Worm (Caenorhabditis elegans) whole organism, late embryonic: Measurements from ENCODE around the gene ZK1320.3.

Experiments
- K02D7.2 ChIP-seq: sonication (generic microtip); optimal IDR thresholded peaks from 2 replicates; lab custom pipeline; 2017; ENCODE audit warnings: mild to moderate bottlenecking, missing genetic modification characterization, missing compliant biosample characterization
- K09A11.1 ChIP-seq: sonication (generic microtip); optimal IDR thresholded peaks from 2 replicates; lab custom pipeline; 2017; ENCODE audit warnings: antibody characterized with exemption, mild to moderate bottlenecking, missing genetic modification characterization, missing compliant biosample characterization; ENCODE audit not compliant: insufficient read depth
- T23F11.4 ChIP-seq: fragments of 200-800 bp; sonication (Bioruptor generic); optimal IDR thresholded peaks from 2 replicates; lab custom pipeline; 2018; ENCODE audit warnings: mild to moderate bottlenecking, missing genetic modification characterization, missing compliant biosample characterization
- Y22D7AL.16 ChIP-seq: sonication (generic microtip); optimal IDR thresholded peaks from 2 replicates; lab custom pipeline; 2016; ENCODE audit warnings: missing genetic modification characterization, missing compliant biosample characterization
- ahr-1 ChIP-seq: sonication (generic microtip); optimal IDR thresholded peaks from 2 replicates; lab custom pipeline; 2016; ENCODE audit warnings: missing genetic modification characterization, missing compliant biosample characterization
- ceh-19 ChIP-seq: fragments of 200-800 bp; sonication (Bioruptor generic); optimal IDR thresholded peaks from 2 replicates; lab custom pipeline; 2018; ENCODE audit warnings: mild to moderate bottlenecking, missing genetic modification characterization, missing compliant biosample characterization
- ceh-2 ChIP-seq: sonication (generic microtip); optimal IDR thresholded peaks from 2 replicates; lab custom pipeline; 2016; ENCODE audit warnings: missing genotype, missing genetic modification characterization, missing compliant biosample characterization
- ceh-30 ChIP-seq: fragments of 150-350 bp; optimal IDR thresholded peaks from 2 replicates; lab custom pipeline; 2014; ENCODE audit warnings: missing biosample characterization, missing genetic modification characterization
- ceh-31 ChIP-seq: sonication (generic microtip); optimal IDR thresholded peaks from 2 replicates; lab custom pipeline; 2016; ENCODE audit warnings: missing genetic modification characterization, missing compliant biosample characterization
- ceh-48 ChIP-seq: sonication (generic microtip); optimal IDR thresholded peaks from 2 replicates; lab custom pipeline; 2016; ENCODE audit warnings: missing genetic modification characterization, inconsistent platforms, missing compliant biosample characterization
- ceh-6 ChIP-seq: fragments of 200-800 bp; sonication (Bioruptor generic); optimal IDR thresholded peaks from 2 replicates; lab custom pipeline; 2018; ENCODE audit warnings: mild to moderate bottlenecking, missing genetic modification characterization, missing compliant biosample characterization
- ceh-9 ChIP-seq: sonication (generic microtip); optimal IDR thresholded peaks from 2 replicates; lab custom pipeline; 2016; ENCODE audit warnings: mild to moderate bottlenecking, missing genetic modification characterization, inconsistent platforms, missing compliant biosample characterization
- dve-1 ChIP-seq: sonication (generic microtip); optimal IDR thresholded peaks from 2 replicates; lab custom pipeline; 2017; ENCODE audit warnings: antibody characterized with exemption, mild to moderate bottlenecking, missing genetic modification characterization, missing compliant biosample characterization
- elt-2 ChIP-seq: sonication (generic microtip); optimal IDR thresholded peaks from 2 replicates; lab custom pipeline; 2016; ENCODE audit warnings: missing genetic modification reagents, missing genetic modification characterization, missing compliant biosample characterization
- elt-4 ChIP-seq: sonication (generic microtip); optimal IDR thresholded peaks from 2 replicates; lab custom pipeline; 2016; ENCODE audit warnings: missing genetic modification characterization, missing compliant biosample characterization
- ets-4 ChIP-seq: sonication (generic microtip); optimal IDR thresholded peaks from 2 replicates; lab custom pipeline; 2016; ENCODE audit warnings: missing genetic modification characterization, missing compliant biosample characterization
- eyg-1 ChIP-seq: sonication (generic microtip); optimal IDR thresholded peaks from 2 replicates; lab custom pipeline; 2016; ENCODE audit warnings: missing genotype, missing genetic modification characterization, missing compliant biosample characterization
- fax-1 ChIP-seq: sonication (generic microtip); optimal IDR thresholded peaks from 2 replicates; lab custom pipeline; 2016; ENCODE audit warnings: missing genotype, missing genetic modification characterization, missing compliant biosample characterization
- fkh-10 ChIP-seq: fragments of 150-350 bp; optimal IDR thresholded peaks from 2 replicates; lab custom pipeline; 2014; ENCODE audit warnings: missing biosample characterization, missing genetic modification reagents, missing genetic modification characterization
- fkh-6 ChIP-seq: sonication (generic microtip); optimal IDR thresholded peaks from 2 replicates; lab custom pipeline; 2016; ENCODE audit warnings: missing genetic modification characterization, missing compliant biosample characterization
- gmeb-2 ChIP-seq: sonication (generic microtip); optimal IDR thresholded peaks from 2 replicates; lab custom pipeline; 2016; ENCODE audit warnings: missing genetic modification characterization, inconsistent platforms, missing compliant biosample characterization
- hlh-15 ChIP-seq: sonication (generic microtip); optimal IDR thresholded peaks from 2 replicates; lab custom pipeline; 2016; ENCODE audit warnings: missing genetic modification characterization, missing compliant biosample characterization
- hlh-30 ChIP-seq: sonication (generic microtip); optimal IDR thresholded peaks from 2 replicates; lab custom pipeline; 2017; ENCODE audit warnings: antibody characterized with exemption, missing genetic modification characterization, missing compliant biosample characterization; ENCODE audit not compliant: insufficient read depth
- hlh-8 ChIP-seq: sonication (generic microtip); optimal IDR thresholded peaks from 2 replicates; lab custom pipeline; 2016; ENCODE audit warnings: missing genotype, missing genetic modification characterization, missing compliant biosample characterization
- lin-11 ChIP-seq: fragments of 200-800 bp; sonication (Bioruptor generic); optimal IDR thresholded peaks from 2 replicates; lab custom pipeline; 2018; ENCODE audit warnings: mild to moderate bottlenecking, missing genetic modification characterization, missing compliant biosample characterization
- nfya-1 ChIP-seq: sonication (generic microtip); optimal IDR thresholded peaks from 2 replicates; lab custom pipeline; 2017; ENCODE audit warnings: missing genetic modification characterization, mild to moderate bottlenecking, missing compliant biosample characterization, antibody characterized with exemption, moderate library complexity
- nhr-232 ChIP-seq: sonication (generic microtip); optimal IDR thresholded peaks from 2 replicates; lab custom pipeline; 2016; ENCODE audit warnings: missing genetic modification characterization, missing compliant biosample characterization
- npax-4 ChIP-seq: sonication (generic microtip); optimal IDR thresholded peaks from 2 replicates; lab custom pipeline; 2016; ENCODE audit warnings: missing genetic modification characterization, missing compliant biosample characterization
- odd-2 ChIP-seq: sonication (generic microtip); optimal IDR thresholded peaks from 2 replicates; lab custom pipeline; 2017; ENCODE audit warnings: antibody characterized with exemption, mild to moderate bottlenecking, missing genetic modification characterization, missing compliant biosample characterization
- pat-9 ChIP-seq: fragments of 200-800 bp; sonication (Bioruptor generic); optimal IDR thresholded peaks from 2 replicates; lab custom pipeline; 2018; ENCODE audit warnings: mild to moderate bottlenecking, missing genetic modification characterization, moderate library complexity, missing compliant biosample characterization
- pha-4 ChIP-seq: fragments of 150-350 bp; optimal IDR thresholded peaks from 2 replicates; lab custom pipeline; 2018; ENCODE audit warnings: missing biosample characterization, missing genetic modification reagents, missing genetic modification characterization
- pqm-1 ChIP-seq: sonication (generic microtip); optimal IDR thresholded peaks from 2 replicates; lab custom pipeline; 2016; ENCODE audit warnings: missing genetic modification characterization, missing compliant biosample characterization
- pros-1 ChIP-seq: fragments of 150-350 bp; optimal IDR thresholded peaks from 2 replicates; lab custom pipeline; 2014; ENCODE audit warnings: missing biosample characterization, missing genetic modification reagents, missing genetic modification characterization
- tbx-2 ChIP-seq: sonication (generic microtip); optimal IDR thresholded peaks from 2 replicates; lab custom pipeline; 2016; ENCODE audit warnings: missing genetic modification characterization, missing compliant biosample characterization
- tbx-7 ChIP-seq: sonication (generic microtip); optimal IDR thresholded peaks from 2 replicates; lab custom pipeline; 2016; ENCODE audit warnings: missing genotype, missing genetic modification characterization, missing compliant biosample characterization
- ttx-3 ChIP-seq: sonication (generic microtip); optimal IDR thresholded peaks from 2 replicates; lab custom pipeline; 2016; ENCODE audit warnings: missing genetic modification reagents, missing genetic modification characterization, missing compliant biosample characterization
- unc-3 ChIP-seq, 2 experiments: fragments of 200-800 bp in 1 of 2; sonication (Bioruptor generic) in 1 of 2; sonication (generic microtip) in 1 of 2; conservative IDR thresholded peaks in 1 of 2; optimal IDR thresholded peaks in 1 of 2; 2 replicates each; pipeline versions ENCODE4 v1.3.6 to Lab custom; 2016 to 2022; ENCODE audit warnings: missing compliant biosample characterization in 2 of 2, missing genetic modification characterization in 2 of 2, missing genetic modification reagents in 1 of 2
- unc-42 ChIP-seq: sonication (generic microtip); optimal IDR thresholded peaks from 2 replicates; lab custom pipeline; 2016; ENCODE audit warnings: missing genotype, missing genetic modification characterization, missing compliant biosample characterization
- unc-86 ChIP-seq: sonication (generic microtip); optimal IDR thresholded peaks from 2 replicates; lab custom pipeline; 2016; ENCODE audit warnings: missing genetic modification characterization, missing compliant biosample characterization
- zip-5 ChIP-seq: sonication (generic microtip); optimal IDR thresholded peaks from 2 replicates; lab custom pipeline; 2016; ENCODE audit warnings: missing genetic modification characterization, missing compliant biosample characterization
- ztf-16 ChIP-seq: sonication (generic microtip); optimal IDR thresholded peaks from 2 replicates; lab custom pipeline; 2017; ENCODE audit warnings: missing genetic modification characterization, missing compliant biosample characterization

Gene ZK1320.3

DNA sequence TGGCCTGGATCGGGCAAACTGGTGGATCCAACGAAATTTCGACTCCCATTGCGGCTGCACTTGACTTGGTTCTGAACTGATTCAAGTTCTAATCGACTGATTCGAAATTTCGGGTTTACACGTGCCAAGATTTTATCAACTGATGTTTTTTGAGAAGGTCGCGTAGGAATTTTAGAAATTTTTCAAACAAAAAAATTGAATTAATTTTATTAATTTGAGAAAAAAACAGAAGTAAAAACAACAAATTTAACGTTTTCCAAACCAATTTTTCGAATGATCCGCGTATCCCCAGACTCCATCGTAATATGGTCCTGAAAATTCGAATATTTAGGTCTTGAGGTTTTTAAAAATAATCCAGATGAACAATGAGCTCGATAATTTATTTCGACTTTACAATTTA lies 7.3 kb downstream of the ZK1320.3 start, which contains the start of gene ZK1307.3:
TSS of gene ZK1307.3 (minus strand) at position 101 of the 400 bp plus-strand sequence.
- no peak for TF ChIP-seq hlh-30
- no peak for TF ChIP-seq ztf-16
- TF ChIP-seq eyg-1 (tag; lab: Kevin White, UChicago) = no peak
- TF ChIP-seq K02D7.2 (tag; lab: Kevin White, UChicago) = no peak
- no peak for TF ChIP-seq dve-1
- no peak for TF ChIP-seq hlh-15
- no peak for TF ChIP-seq tbx-7
- TF ChIP-seq hlh-8 = no peak
- no peak for TF ChIP-seq unc-86 (tag; lab: Kevin White, UChicago)
- no peak for TF ChIP-seq ceh-30 (tag; lab: Kevin White, UChicago)
- no peak for TF ChIP-seq unc-42 (tag; lab: Kevin White, UChicago)
- no peak for TF ChIP-seq pat-9 (tag; lab: Kevin White, UChicago)

DNA sequence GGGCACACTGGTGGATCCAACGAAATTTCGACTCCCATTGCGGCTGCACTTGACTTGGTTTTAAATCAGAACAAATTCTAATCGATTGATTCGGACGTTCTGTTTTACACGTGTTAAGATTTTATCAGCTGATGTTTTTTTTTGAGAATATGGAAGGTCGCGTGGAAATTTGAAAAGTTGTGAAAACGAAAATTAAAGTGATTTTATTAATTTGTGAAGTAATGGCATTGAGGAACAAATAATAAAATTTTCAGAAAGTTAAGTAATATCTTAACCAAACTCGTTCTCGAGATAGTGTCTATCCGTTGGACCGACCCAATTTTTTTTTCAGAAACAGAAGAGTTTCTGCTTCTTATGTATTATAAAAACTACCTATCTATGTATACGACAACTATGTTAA lies 8.5 kb downstream of the ZK1320.3 start, which contains the start of gene ZK1307.4:
TSS of gene ZK1307.4 (minus strand) at position 101 of the 400 bp plus-strand sequence.
- TF ChIP-seq gmeb-2 (tag; lab: Kevin White, UChicago) = no peak
- no peak for TF ChIP-seq odd-2 (tag; lab: Kevin White, UChicago)
- TF ChIP-seq tbx-7 = no peak
- no peak for TF ChIP-seq ceh-6 (GFP tag; lab: Kevin White, UChicago)
- no peak for TF ChIP-seq unc-42 (tag; lab: Kevin White, UChicago)
- no peak for TF ChIP-seq npax-4 (tag; lab: Kevin White, UChicago)
- TF ChIP-seq elt-2 (tag; lab: Kevin White, UChicago) = no peak
- TF ChIP-seq, all 69 proteins: peak for 0

DNA sequence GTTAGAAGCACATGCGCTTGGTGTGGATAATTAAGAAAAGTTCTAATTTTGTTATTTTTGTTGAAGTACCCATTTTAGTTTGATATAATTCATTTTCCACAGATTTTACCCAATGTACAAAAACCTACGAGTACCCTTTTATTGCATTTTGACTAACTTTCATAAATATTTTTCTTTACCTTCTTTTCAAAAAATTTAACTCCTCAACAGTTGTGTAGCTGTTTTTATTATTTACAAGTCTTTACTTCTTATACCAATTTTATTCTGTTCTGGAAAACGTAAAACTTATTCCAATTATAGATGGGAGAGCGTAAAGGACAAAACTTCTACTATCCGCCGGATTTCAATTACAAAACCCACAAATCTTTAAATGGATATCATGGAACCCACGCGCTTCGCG lies 11.0 kb downstream of the ZK1320.3 start, which contains the start of gene ZK1307.9:
TSS of gene ZK1307.9 (plus strand) at position 301 of the 400 bp plus-strand sequence.
- TF ChIP-seq nfya-1 (tag; lab: Kevin White, UChicago) (no peak), odd-2 (tag; lab: Kevin White, UChicago) (no peak), unc-86 (tag; lab: Kevin White, UChicago) (no peak), T23F11.4 (GFP tag; lab: Kevin White, UChicago) (no peak), ztf-16 (no peak), fkh-10 (GFP tag; lab: Kevin White, UChicago) (no peak), fkh-6 (tag; lab: Kevin White, UChicago) (no peak), hlh-15 (no peak), ceh-9 (tag; lab: Kevin White, UChicago) (no peak), ets-4 (no peak), lin-11 (tag; lab: Kevin White, UChicago) (no peak), elt-4 (tag; lab: Kevin White, UChicago) (no peak), ceh-31 (tag; lab: Kevin White, UChicago) (no peak), unc-42 (tag; lab: Kevin White, UChicago) (no peak)

DNA sequence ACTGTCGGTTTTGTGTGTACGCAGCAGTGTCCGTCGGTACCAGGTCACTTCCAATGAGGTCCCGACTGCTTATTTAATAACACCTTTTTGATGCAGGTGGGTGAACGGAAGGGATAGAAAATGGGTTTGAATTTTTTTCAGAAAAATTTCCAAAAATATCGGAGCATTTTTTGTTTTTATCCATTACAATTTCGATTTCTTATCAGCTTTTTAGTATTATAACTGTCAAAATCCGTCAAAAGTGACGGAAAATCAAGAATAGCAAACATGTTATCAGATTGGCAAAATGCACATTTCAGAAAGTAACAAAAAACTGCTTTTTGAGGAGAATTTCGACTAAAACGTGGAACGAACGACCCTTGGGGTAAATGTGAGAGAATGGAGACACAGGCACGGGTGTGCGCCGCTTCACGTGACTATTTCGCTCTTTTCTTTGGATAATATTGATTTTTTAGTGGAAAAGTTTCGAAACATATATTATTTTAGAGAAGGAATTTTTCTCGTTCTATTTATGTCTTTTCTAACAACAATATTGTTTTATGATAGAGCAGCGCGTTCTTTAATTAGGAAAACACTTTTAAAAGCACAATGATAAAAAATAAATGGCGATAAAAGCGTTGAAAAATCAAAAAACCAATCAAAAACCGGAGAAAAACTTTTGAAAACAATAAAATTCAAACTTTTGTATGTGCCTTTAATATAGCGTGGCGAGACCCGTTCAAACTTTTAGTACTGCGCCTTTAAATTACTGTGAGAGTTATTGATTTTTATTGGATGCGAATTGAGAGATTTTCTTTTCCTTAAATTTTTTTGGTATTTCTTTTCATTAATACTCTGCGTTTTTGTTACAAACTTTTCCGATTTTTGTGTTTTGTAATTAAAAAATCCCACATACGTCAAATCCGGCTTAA lies 13.0 kb downstream of the ZK1320.3 start, which contains the start of gene sqv-8:
TSS of gene sqv-8 (plus strand) at position 51 of the 911 bp plus-strand sequence.
- no peak for TF ChIP-seq ahr-1 (tag; lab: Kevin White, UChicago)
- no peak for TF ChIP-seq K09A11.1 (tag; lab: Kevin White, UChicago)
- no peak for TF ChIP-seq ets-4
- peak; percentile 87 for TF ChIP-seq hlh-30
- no peak for TF ChIP-seq hlh-8
- TF ChIP-seq ceh-48 (tag; lab: Kevin White, UChicago) = peak; percentile 46
- TF ChIP-seq pha-4 = no peak
- no peak for TF ChIP-seq ceh-6 (GFP tag; lab: Kevin White, UChicago)
- no peak for TF ChIP-seq ztf-16
- TF ChIP-seq Y22D7AL.16 (tag; lab: Kevin White, UChicago) = no peak

DNA sequence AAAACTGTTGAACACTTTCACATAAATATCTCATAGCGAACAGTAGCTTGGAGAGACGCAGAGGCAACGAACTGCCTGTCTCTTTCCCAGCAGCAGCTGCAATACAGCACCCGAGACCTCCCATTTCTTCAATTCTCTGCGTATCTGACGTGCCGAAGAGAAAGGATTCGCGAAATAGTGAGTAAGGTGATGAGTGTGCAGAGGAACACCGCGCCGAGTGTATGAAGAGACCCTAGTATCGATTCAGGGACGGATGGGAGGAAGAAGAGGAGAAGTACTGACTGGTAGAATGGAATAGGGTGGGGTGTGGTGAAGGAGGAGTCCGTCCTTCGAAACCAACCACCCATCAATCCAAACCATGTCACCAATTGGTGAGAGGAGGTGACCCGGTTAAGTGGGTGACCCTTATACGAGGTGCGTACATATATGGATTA lies 14.1 kb downstream of the ZK1320.3 start:
- no peak for TF ChIP-seq zip-5 (tag; lab: Kevin White, UChicago)
- peak; percentile 85 for TF ChIP-seq hlh-30
- TF ChIP-seq ceh-2 = peak; percentile 45
- TF ChIP-seq unc-3 (GFP tag; conservative IDR thresholded peaks at IDR 0.05; lab: Robert Waterston, UW) = no peak
- TF ChIP-seq unc-3 (tag; optimal IDR thresholded peaks at IDR 0.05; lab: Kevin White, UChicago) = no peak
- TF ChIP-seq pqm-1 = no peak
- no peak for TF ChIP-seq ceh-19 (GFP tag; lab: Kevin White, UChicago)
- TF ChIP-seq nhr-232 (tag; lab: Kevin White, UChicago) = no peak
- TF ChIP-seq pros-1 = peak; percentile 78
- TF ChIP-seq tbx-2 (tag; lab: Kevin White, UChicago) = peak; percentile 66
- no peak for TF ChIP-seq elt-2 (tag; lab: Kevin White, UChicago)
- TF ChIP-seq fax-1 (tag; lab: Kevin White, UChicago) = no peak
- no peak for TF ChIP-seq odd-2 (tag; lab: Kevin White, UChicago)
- TF ChIP-seq ceh-48 (tag; lab: Kevin White, UChicago) = peak; percentile 80
- TF ChIP-seq ttx-3 (tag; lab: Kevin White, UChicago) = no peak
